Worm (Caenorhabditis elegans) whole organism, late embryonic: ENCODE data around the gene scl-1.

ENCODE experiments used
- K02D7.2 ChIP-seq: sonication (generic microtip); optimal IDR thresholded peaks from 2 replicates; lab custom pipeline; 2017; ENCODE audit warnings: mild to moderate bottlenecking, missing genetic modification characterization, missing compliant biosample characterization
- ceh-14 ChIP-seq: sonication (generic microtip); optimal IDR thresholded peaks from 2 replicates; lab custom pipeline; 2016; ENCODE audit warnings: missing genotype, missing genetic modification characterization, missing compliant biosample characterization
- fax-1 ChIP-seq: sonication (generic microtip); optimal IDR thresholded peaks from 2 replicates; lab custom pipeline; 2016; ENCODE audit warnings: missing genotype, missing genetic modification characterization, missing compliant biosample characterization
- fkh-10 ChIP-seq: fragments of 150-350 bp; optimal IDR thresholded peaks from 2 replicates; lab custom pipeline; 2014; ENCODE audit warnings: missing biosample characterization, missing genetic modification reagents, missing genetic modification characterization
- hlh-30 ChIP-seq: sonication (generic microtip); optimal IDR thresholded peaks from 2 replicates; lab custom pipeline; 2017; ENCODE audit warnings: antibody characterized with exemption, missing genetic modification characterization, missing compliant biosample characterization; ENCODE audit not compliant: insufficient read depth
- lin-11 ChIP-seq: fragments of 200-800 bp; sonication (Bioruptor generic); optimal IDR thresholded peaks from 2 replicates; lab custom pipeline; 2018; ENCODE audit warnings: mild to moderate bottlenecking, missing genetic modification characterization, missing compliant biosample characterization
- nfya-1 ChIP-seq: sonication (generic microtip); optimal IDR thresholded peaks from 2 replicates; lab custom pipeline; 2017; ENCODE audit warnings: missing genetic modification characterization, mild to moderate bottlenecking, missing compliant biosample characterization, antibody characterized with exemption, moderate library complexity
- nhr-11 ChIP-seq: fragments of 150-350 bp; optimal IDR thresholded peaks from 2 replicates; lab custom pipeline; 2014; ENCODE audit warnings: missing biosample characterization, missing genetic modification characterization
- odd-2 ChIP-seq: sonication (generic microtip); optimal IDR thresholded peaks from 2 replicates; lab custom pipeline; 2017; ENCODE audit warnings: antibody characterized with exemption, mild to moderate bottlenecking, missing genetic modification characterization, missing compliant biosample characterization

DNA sequence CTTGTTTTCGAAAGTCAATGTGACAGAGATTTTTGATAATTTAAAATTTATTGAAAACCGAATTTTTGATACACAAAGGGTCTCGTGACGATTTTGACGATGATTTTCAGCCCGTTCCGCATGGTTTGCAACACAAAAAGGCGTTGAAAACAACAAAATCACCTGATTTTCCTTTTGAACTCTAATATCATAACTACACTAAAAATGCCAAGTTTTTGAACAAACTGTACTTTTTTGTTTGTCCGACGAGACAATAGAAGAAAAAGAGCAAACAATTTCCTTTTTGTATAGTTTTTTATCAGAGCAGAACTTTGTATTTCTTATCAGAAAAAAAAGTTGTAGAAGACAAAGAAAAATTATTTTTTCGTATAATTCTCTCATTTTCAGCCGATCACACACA is 24.0 kb upstream of the scl-1 start:
- no peak for TF ChIP-seq nhr-11 (tag; lab: Kevin White, UChicago)
- TF ChIP-seq fkh-10 (GFP tag; lab: Kevin White, UChicago), result no peak
- no peak for TF ChIP-seq K02D7.2 (tag; lab: Kevin White, UChicago)
- no peak for TF ChIP-seq ceh-14 (tag; lab: Kevin White, UChicago)
- TF ChIP-seq nfya-1 (tag; lab: Kevin White, UChicago), result no peak
- TF ChIP-seq lin-11, result no peak
- TF ChIP-seq fax-1, result no peak
- no peak for TF ChIP-seq hlh-30
- TF ChIP-seq odd-2 (tag; lab: Kevin White, UChicago), result no peak
